Fruit fly (Drosophila melanogaster) whole organism, prepupa: ENCODE measurements around the gene cad.
A peak's percentile ranks its signal among the peaks of the same experiment; 100 is the strongest.

Experiments used
- Blimp-1 ChIP-seq: fragments of 200-800 bp; sonication (Bioruptor generic); optimal IDR thresholded peaks from 3 replicates; lab custom pipeline; 2017; ENCODE audit warnings: missing biosample characterization, missing genetic modification characterization, mild to moderate bottlenecking, moderate library complexity, missing genetic modification reagents
- CG10631 ChIP-seq: fragments of 200-800 bp; sonication (Bioruptor generic); optimal IDR thresholded peaks from 2 replicates; lab custom pipeline; 2016; ENCODE audit warnings: missing biosample characterization, missing genetic modification characterization
- CG10669 ChIP-seq: fragments of 200-800 bp; sonication (Bioruptor generic); optimal IDR thresholded peaks from 3 replicates; lab custom pipeline; 2018; ENCODE audit warnings: missing biosample characterization, mild to moderate bottlenecking, missing genetic modification characterization, moderate library complexity
- CG11762 ChIP-seq: fragments of 200-800 bp; sonication (Bioruptor generic); optimal IDR thresholded peaks from 3 replicates; lab custom pipeline; 2016; ENCODE audit warnings: missing biosample characterization, missing genetic modification characterization; ENCODE audit not compliant: insufficient read depth
- CG11902 ChIP-seq: fragments of 200-800 bp; sonication (Bioruptor generic); optimal IDR thresholded peaks from 3 replicates; lab custom pipeline; 2016; ENCODE audit warnings: missing biosample characterization, missing genetic modification characterization
- CG15336 ChIP-seq: fragments of 200-800 bp; sonication (Bioruptor generic); IDR thresholded peaks from 2 replicates; pipeline ENCODE4 v1.3.6; 2022; ENCODE audit warnings: missing biosample characterization, missing genetic modification characterization
- CG16779 ChIP-seq: fragments of 200-800 bp; sonication (Bioruptor generic); optimal IDR thresholded peaks from 3 replicates; lab custom pipeline; 2017; ENCODE audit warnings: missing biosample characterization, mild to moderate bottlenecking, missing genetic modification characterization
- CG3032 ChIP-seq: fragments of 200-800 bp; optimal IDR thresholded peaks from 2 replicates; lab custom pipeline; 2019; ENCODE audit warnings: missing biosample characterization, mild to moderate bottlenecking, missing genetic modification characterization, moderate library complexity
- CG34406 ChIP-seq: fragments of 200-800 bp; sonication (Bioruptor generic); optimal IDR thresholded peaks from 3 replicates; lab custom pipeline; 2016; ENCODE audit warnings: missing biosample characterization, missing genetic modification characterization
- CG4318 ChIP-seq: fragments of 200-800 bp; sonication (Bioruptor generic); optimal IDR thresholded peaks from 3 replicates; lab custom pipeline; 2017; ENCODE audit warnings: missing biosample characterization, mild to moderate bottlenecking, missing genetic modification characterization
- CG6163 ChIP-seq: fragments of 200-800 bp; sonication (Bioruptor generic); IDR thresholded peaks from 3 replicates; pipeline ENCODE4 v1.3.6; 2022; ENCODE audit warnings: missing biosample characterization, missing genetic modification characterization
- CG6792 ChIP-seq: fragments of 200-800 bp; sonication (Bioruptor generic); optimal IDR thresholded peaks from 3 replicates; lab custom pipeline; 2016; ENCODE audit warnings: missing biosample characterization, missing genetic modification characterization
- CG6808 ChIP-seq: fragments of 200-800 bp; sonication (Bioruptor generic); optimal IDR thresholded peaks from 3 replicates; lab custom pipeline; 2017; ENCODE audit warnings: missing biosample characterization, missing genetic modification characterization, mild to moderate bottlenecking, moderate library complexity, missing genetic modification reagents
- CG6854 ChIP-seq: fragments of 200-800 bp; sonication (Bioruptor generic); optimal IDR thresholded peaks from 2 replicates; lab custom pipeline; 2017; ENCODE audit warnings: missing biosample characterization, mild to moderate bottlenecking, missing genetic modification characterization
- CG8119 ChIP-seq: fragments of 200-800 bp; sonication (Bioruptor generic); IDR thresholded peaks from 3 replicates; pipeline ENCODE4 v1.3.6; 2022; ENCODE audit warnings: missing biosample characterization, missing genetic modification characterization
- CG8319 ChIP-seq: fragments of 200-800 bp; sonication (Bioruptor generic); optimal IDR thresholded peaks from 3 replicates; lab custom pipeline; 2016; ENCODE audit warnings: missing biosample characterization, missing genetic modification characterization
- CG8632 ChIP-seq: fragments of 200-800 bp; sonication (Bioruptor generic); optimal IDR thresholded peaks from 3 replicates; lab custom pipeline; 2016; ENCODE audit warnings: missing biosample characterization, missing genetic modification characterization
- CG9139 ChIP-seq: fragments of 200-800 bp; sonication (Bioruptor generic); optimal IDR thresholded peaks from 3 replicates; lab custom pipeline; 2017; ENCODE audit warnings: missing biosample characterization, mild to moderate bottlenecking, missing genetic modification characterization
- Eip75B ChIP-seq: fragments of 200-800 bp; sonication (Bioruptor generic); optimal IDR thresholded peaks from 3 replicates; lab custom pipeline; 2016; ENCODE audit warnings: missing biosample characterization, missing genetic modification characterization
- Eip93F ChIP-seq: fragments of 200-800 bp; sonication (Bioruptor generic); optimal IDR thresholded peaks from 2 replicates; lab custom pipeline; 2016; ENCODE audit warnings: missing biosample characterization, mild to moderate bottlenecking, missing genetic modification characterization
- Gug ChIP-seq: fragments of 200-800 bp; sonication (Bioruptor generic); IDR thresholded peaks from 2 replicates; pipeline ENCODE4 v1.3.6; 2022; ENCODE audit warnings: missing biosample characterization, missing genetic modification characterization
- Hr38 ChIP-seq: sonication (Bioruptor generic); optimal IDR thresholded peaks from 2 replicates; lab custom pipeline; 2016; ENCODE audit warnings: missing biosample characterization, missing genetic modification characterization
- Hr39 ChIP-seq: fragments of 200-800 bp; sonication (Bioruptor generic); optimal IDR thresholded peaks from 2 replicates; lab custom pipeline; 2016; ENCODE audit warnings: missing biosample characterization, missing genetic modification characterization
- Hr4 ChIP-seq: fragments of 200-800 bp; sonication (Bioruptor generic); optimal IDR thresholded peaks from 3 replicates; lab custom pipeline; 2016; ENCODE audit warnings: missing biosample characterization, missing genetic modification characterization
- Lpt ChIP-seq: fragments of 200-800 bp; sonication (Bioruptor generic); optimal IDR thresholded peaks from 3 replicates; lab custom pipeline; 2016; ENCODE audit warnings: missing biosample characterization, missing genetic modification characterization
- Met ChIP-seq: fragments of 200-800 bp; sonication (Bioruptor generic); optimal IDR thresholded peaks from 3 replicates; lab custom pipeline; 2016; ENCODE audit warnings: missing biosample characterization, missing genetic modification characterization
- Sox102F ChIP-seq: fragments of 200-800 bp; sonication (Bioruptor generic); optimal IDR thresholded peaks from 2 replicates; lab custom pipeline; 2016; ENCODE audit warnings: missing biosample characterization, mild to moderate bottlenecking, missing genetic modification characterization
- Sox15 ChIP-seq: fragments of 200-800 bp; sonication (Bioruptor generic); optimal IDR thresholded peaks from 3 replicates; lab custom pipeline; 2016; ENCODE audit warnings: missing biosample characterization, missing genetic modification characterization
- achi ChIP-seq: fragments of 200-800 bp; sonication (Bioruptor generic); optimal IDR thresholded peaks from 3 replicates; lab custom pipeline; 2016; ENCODE audit warnings: missing biosample characterization, missing genetic modification characterization
- cyc ChIP-seq: fragments of 200-800 bp; sonication (Bioruptor generic); optimal IDR thresholded peaks from 3 replicates; lab custom pipeline; 2016; ENCODE audit warnings: missing biosample characterization, missing genetic modification characterization
- dsx ChIP-seq: fragments of 200-800 bp; optimal IDR thresholded peaks from 3 replicates; lab custom pipeline; 2019; ENCODE audit warnings: missing biosample characterization, mild to moderate bottlenecking, missing genetic modification characterization, moderate library complexity; ENCODE audit not compliant: poor library complexity, severe bottlenecking
- eg ChIP-seq: fragments of 200-800 bp; sonication (Bioruptor generic); IDR thresholded peaks from 3 replicates; pipeline ENCODE4 v1.3.6; 2022; ENCODE audit warnings: missing biosample characterization, missing genetic modification characterization
- fd59A ChIP-seq: fragments of 200-800 bp; sonication (Bioruptor generic); optimal IDR thresholded peaks from 2 replicates; lab custom pipeline; 2017; ENCODE audit warnings: missing biosample characterization, mild to moderate bottlenecking, missing genetic modification characterization, missing genetic modification reagents
- fd85E ChIP-seq: fragments of 200-800 bp; sonication (Bioruptor generic); optimal IDR thresholded peaks from 3 replicates; lab custom pipeline; 2016; ENCODE audit warnings: missing biosample characterization, missing genetic modification characterization
- lz ChIP-seq: fragments of 200-800 bp; sonication (Bioruptor generic); optimal IDR thresholded peaks from 3 replicates; lab custom pipeline; 2016; ENCODE audit warnings: missing biosample characterization, missing genetic modification characterization
- spab ChIP-seq: fragments of 200-800 bp; sonication (Bioruptor generic); optimal IDR thresholded peaks from 2 replicates; lab custom pipeline; 2017; ENCODE audit warnings: missing biosample characterization, mild to moderate bottlenecking, missing genetic modification characterization, missing genetic modification reagents
- ss ChIP-seq, 2 experiments: fragments of 200-800 bp; sonication (Bioruptor generic); optimal IDR thresholded peaks; 2 replicates in 1 of 2; 3 replicates in 1 of 2; lab custom pipeline; 2017 to 2018; ENCODE audit warnings: mild to moderate bottlenecking in 2 of 2, missing biosample characterization in 2 of 2, missing genetic modification characterization in 2 of 2, moderate library complexity in 1 of 2
- svp ChIP-seq: fragments of 200-800 bp; sonication (Bioruptor generic); peaks from one replicate; lab custom pipeline; 2016; ENCODE audit warnings: missing biosample characterization, missing genetic modification characterization

Gene cad

DNA sequence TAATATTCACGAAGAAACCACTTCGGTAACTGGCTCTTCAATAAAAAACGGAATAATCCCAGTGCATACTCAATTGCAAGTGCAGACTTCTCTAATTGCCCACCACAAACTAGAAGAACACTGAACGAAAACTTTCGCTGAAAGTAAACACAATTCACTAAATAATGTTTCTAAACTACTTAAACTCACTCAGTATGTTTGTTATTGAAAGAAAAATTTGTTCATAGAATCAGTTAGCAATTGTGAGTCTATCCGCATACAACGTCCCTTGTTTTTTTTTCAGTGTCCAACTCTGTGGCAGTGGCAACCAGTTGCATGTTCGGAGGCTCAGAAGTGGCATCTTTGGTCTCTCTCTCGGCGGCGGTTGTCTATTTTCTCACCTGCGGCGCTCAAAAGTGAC, 49.1 kb upstream of the cad start (continued):
- peak; percentile 61 for TF ChIP-seq CG10631 (GFP tag; lab: Kevin White, UChicago)
- TF ChIP-seq CG10669 (GFP tag; lab: Kevin White, UChicago), result no peak
- peak; percentile 77 for TF ChIP-seq CG8119 (GFP tag; lab: Robert Waterston, UW)
- peak; percentile 89 for TF ChIP-seq eg (GFP tag; lab: Robert Waterston, UW)
- no peak for TF ChIP-seq Sox15 (GFP tag; lab: Kevin White, UChicago)
- TF ChIP-seq fd85E (GFP tag; lab: Kevin White, UChicago), result no peak
- no peak for TF ChIP-seq Met
- no peak for TF ChIP-seq Blimp-1
- TF ChIP-seq cyc (GFP tag; lab: Kevin White, UChicago), result no peak
- no peak for TF ChIP-seq CG6792 (GFP tag; lab: Kevin White, UChicago)
- TF ChIP-seq CG16779 (tag; lab: Kevin White, UChicago), result peak; percentile 32
- TF ChIP-seq ss (GFP tag; optimal IDR thresholded peaks at IDR 0.05; lab: Kevin White, UChicago), result peak in 1 of 2 experiments; percentile 45
- TF ChIP-seq CG11902 (GFP tag; lab: Kevin White, UChicago), result no peak
- TF ChIP-seq Eip75B (GFP tag; lab: Kevin White, UChicago), result peak; percentile 44

DNA sequence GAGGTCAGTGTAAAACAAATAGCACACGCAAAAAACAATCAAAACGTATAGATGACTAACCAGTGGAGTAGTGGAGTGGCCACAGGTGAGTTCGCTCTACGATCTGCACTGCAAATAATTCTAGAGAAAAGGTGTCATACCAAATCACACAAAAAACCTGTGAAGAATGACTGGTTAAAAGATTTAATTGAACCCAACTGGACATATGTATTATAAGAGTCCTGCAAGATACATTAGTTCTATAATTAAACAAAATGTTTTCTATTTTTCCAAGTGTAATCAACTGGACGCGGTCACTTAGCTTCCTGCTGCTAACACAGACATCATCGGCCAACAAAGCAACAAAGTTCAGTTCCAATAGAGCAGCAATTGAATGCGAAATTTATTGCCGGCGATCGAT, 46.5 kb upstream of the cad start:
- TF ChIP-seq CG4318 (GFP tag; lab: Kevin White, UChicago) (no peak), eg (GFP tag; lab: Robert Waterston, UW) (0 out of 3 replicates have a peak, but pooled peaks have one; percentile 33), svp (GFP tag; lab: Kevin White, UChicago) (peak; percentile 36), CG6163 (GFP tag; lab: Robert Waterston, UW) (0 out of 3 replicates have a peak, but pooled peaks have one; percentile 38), Hr39 (GFP tag; lab: Kevin White, UChicago) (no peak), CG8319 (GFP tag; lab: Kevin White, UChicago) (no peak), Gug (GFP tag; lab: Robert Waterston, UW) (0 out of 2 replicates have a peak, but pooled peaks have one; percentile 51), CG15336 (GFP tag; lab: Robert Waterston, UW) (peak; percentile 58)
- TF ChIP-seq, all 60 proteins: peak for 5

DNA sequence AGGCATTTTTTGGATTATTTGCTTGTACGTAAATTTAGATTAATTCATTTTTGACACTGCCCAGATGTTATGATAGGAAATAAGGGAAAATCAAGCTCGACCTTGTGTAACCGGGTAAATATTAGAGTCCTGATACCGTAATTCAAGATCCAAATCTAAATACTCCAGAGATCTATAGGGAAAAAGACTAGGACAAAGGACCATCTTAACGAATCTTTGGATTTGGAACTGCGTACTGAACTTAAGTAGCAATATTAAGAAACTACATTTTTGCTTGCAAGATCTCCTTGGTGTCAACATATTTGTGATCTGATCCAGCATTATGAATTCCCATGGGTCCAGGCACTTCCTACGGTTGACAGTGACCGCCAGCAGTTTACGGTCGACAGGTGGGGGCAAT, 44.1 kb upstream of the cad start, which contains the start of gene CG9316:
Gene CG9316 (minus strand): TSS at position 101 of the 400 bp plus-strand sequence.
- TF ChIP-seq CG6808 (GFP tag; lab: Kevin White, UChicago) (no peak), CG6854 (GFP tag; lab: Kevin White, UChicago) (no peak)
- TF ChIP-seq, all 60 proteins: peak for 0

DNA sequence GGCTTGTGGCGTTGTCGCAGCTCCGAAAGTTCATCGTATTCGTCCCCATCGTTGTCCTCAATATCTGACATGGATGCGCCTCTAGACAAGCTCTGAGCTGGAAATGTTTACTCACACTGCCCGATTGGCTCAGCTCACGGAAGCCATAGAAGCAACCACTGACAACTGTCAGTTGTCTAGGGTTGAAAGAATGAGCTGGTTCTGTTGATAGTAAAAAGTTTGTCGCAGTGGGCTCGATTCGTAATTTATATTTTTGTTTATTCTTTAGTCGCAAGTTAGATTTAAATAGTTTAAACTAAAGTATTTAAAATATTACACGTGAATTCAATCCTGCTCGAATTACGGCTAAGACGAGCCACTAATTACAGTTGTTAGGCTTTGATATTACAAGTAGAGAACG, 40.3 kb upstream of the cad start, which contains the start of gene CarT:
Gene CarT (minus strand): TSS at position 101 of the 400 bp plus-strand sequence.
- no peak for TF ChIP-seq CG34406 (GFP tag; lab: Kevin White, UChicago)
- TF ChIP-seq dsx, result no peak
- TF ChIP-seq, all 60 proteins: peak for 0

DNA sequence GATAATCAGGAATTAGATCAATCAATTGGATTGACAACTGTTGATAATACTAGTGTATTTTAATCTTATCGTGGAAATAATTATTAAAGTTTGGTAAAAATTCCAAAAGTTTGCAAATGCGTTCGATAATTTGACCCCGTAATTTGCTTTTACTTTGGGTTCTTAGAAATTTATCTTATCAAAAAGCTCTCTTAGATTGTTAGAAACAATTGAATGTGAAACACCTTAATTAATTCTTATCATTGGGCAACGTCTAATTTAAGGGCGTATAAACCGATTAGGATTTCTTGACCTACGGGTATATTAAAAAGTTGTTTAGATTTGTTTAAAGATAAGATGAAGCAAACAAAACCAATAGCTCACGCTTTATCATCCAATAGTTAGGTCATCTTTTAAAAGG, 37.5 kb upstream of the cad start:
- TF ChIP-seq Lpt (GFP tag; lab: Kevin White, UChicago) (no peak), Sox102F (GFP tag; lab: Kevin White, UChicago) (no peak), fd85E (GFP tag; lab: Kevin White, UChicago) (no peak), CG11762 (GFP tag; lab: Kevin White, UChicago) (no peak), lz (GFP tag; lab: Kevin White, UChicago) (no peak), CG8319 (GFP tag; lab: Kevin White, UChicago) (no peak), CG10631 (GFP tag; lab: Kevin White, UChicago) (no peak), spab (GFP tag; lab: Kevin White, UChicago) (no peak), achi (GFP tag; lab: Kevin White, UChicago) (no peak), ss (GFP tag; optimal IDR thresholded peaks at IDR 0.05; lab: Kevin White, UChicago) (no peak), Hr4 (GFP tag; lab: Kevin White, UChicago) (no peak), CG3032 (tag; lab: Kevin White, UChicago) (no peak), Sox15 (GFP tag; lab: Kevin White, UChicago) (no peak), Hr38 (GFP tag; lab: Kevin White, UChicago) (no peak), CG8632 (GFP tag; lab: Kevin White, UChicago) (no peak), fd59A (GFP tag; lab: Kevin White, UChicago) (no peak), CG6808 (GFP tag; lab: Kevin White, UChicago) (no peak), CG4318 (GFP tag; lab: Kevin White, UChicago) (no peak), Eip93F (GFP tag; lab: Kevin White, UChicago) (no peak), CG9139 (GFP tag; lab: Kevin White, UChicago) (no peak)
